Fruit fly (Drosophila melanogaster): ENCODE measurements around the gene qua.

qua gene

dm6 chr2L:17437594-17437993 is 59.4 kb downstream of the qua start:
- no peak for TF ChIP-seq noc (tag; optimal IDR thresholded peaks at IDR 0.05)

Data from whole organism, larva.